Fruit fly (Drosophila melanogaster) whole organism, embryonic: ENCODE results near the gene CG4438.
A peak's percentile ranks its signal among the peaks of the same experiment; 100 is the strongest.

Experiments
- Adf1 ChIP-seq: fragments of 200-800 bp; sonication (Bioruptor generic); IDR thresholded peaks from 2 replicates; pipeline ENCODE4 v1.3.6; 2022; ENCODE audit warnings: missing biosample characterization, missing genetic modification characterization
- Atf3 ChIP-seq: fragments of 200-800 bp; sonication (Bioruptor generic); optimal IDR thresholded peaks from 3 replicates; lab custom pipeline; 2016; ENCODE audit warnings: missing biosample characterization, missing genetic modification characterization
- BtbVII ChIP-seq: fragments of 200-800 bp; sonication (Bioruptor generic); optimal IDR thresholded peaks from 3 replicates; lab custom pipeline; 2017; ENCODE audit warnings: missing biosample characterization, mild to moderate bottlenecking, missing genetic modification characterization
- CG10209 ChIP-seq: fragments of 200-800 bp; sonication (Bioruptor generic); optimal IDR thresholded peaks from 3 replicates; lab custom pipeline; 2017; ENCODE audit warnings: missing biosample characterization, mild to moderate bottlenecking, missing genetic modification characterization, missing genetic modification reagents
- CG10565 ChIP-seq: fragments of 200-800 bp; sonication (Bioruptor generic); optimal IDR thresholded peaks from 3 replicates; lab custom pipeline; 2016; ENCODE audit warnings: missing biosample characterization, mild to moderate bottlenecking, missing genetic modification characterization
- CG11560 ChIP-seq: fragments of 200-800 bp; sonication (Bioruptor generic); IDR thresholded peaks from 3 replicates; pipeline ENCODE4 v1.3.6; 2022; ENCODE audit warnings: missing biosample characterization, missing genetic modification characterization
- CG12071 ChIP-seq: fragments of 200-800 bp; sonication (Bioruptor generic); optimal IDR thresholded peaks from 3 replicates; lab custom pipeline; 2018; ENCODE audit warnings: missing biosample characterization, mild to moderate bottlenecking, missing genetic modification characterization
- CG12659 ChIP-seq: fragments of 200-800 bp; sonication (Bioruptor generic); optimal IDR thresholded peaks from 3 replicates; lab custom pipeline; 2017; ENCODE audit warnings: mild to moderate bottlenecking, missing biosample characterization, missing genetic modification reagents, missing genetic modification characterization
- CG13775 ChIP-seq: fragments of 200-800 bp; sonication (Bioruptor generic); optimal IDR thresholded peaks from 3 replicates; lab custom pipeline; 2017; ENCODE audit warnings: missing biosample characterization, mild to moderate bottlenecking, missing genetic modification characterization
- CG15073 ChIP-seq: fragments of 200-800 bp; sonication (Bioruptor generic); optimal IDR thresholded peaks from 2 replicates; lab custom pipeline; 2016; ENCODE audit warnings: missing biosample characterization, missing genetic modification characterization
- CG17385 ChIP-seq: fragments of 200-800 bp; sonication (Bioruptor generic); optimal IDR thresholded peaks from 3 replicates; lab custom pipeline; 2018; ENCODE audit warnings: missing biosample characterization, mild to moderate bottlenecking, missing genetic modification characterization
- CG1832 ChIP-seq: fragments of 200-800 bp; sonication (Bioruptor generic); optimal IDR thresholded peaks from 2 replicates; lab custom pipeline; 2017; ENCODE audit warnings: missing biosample characterization, mild to moderate bottlenecking, missing genetic modification characterization, inconsistent platforms
- CG18476 ChIP-seq: fragments of 200-800 bp; sonication (Bioruptor generic); optimal IDR thresholded peaks from 2 replicates; lab custom pipeline; 2016; ENCODE audit warnings: missing biosample characterization, mild to moderate bottlenecking, missing genetic modification characterization
- CG30020 ChIP-seq: fragments of 200-800 bp; optimal IDR thresholded peaks from 2 replicates; lab custom pipeline; 2019; ENCODE audit warnings: missing biosample characterization, mild to moderate bottlenecking, missing genetic modification characterization, moderate library complexity
- CG3838 ChIP-seq: fragments of 200-800 bp; sonication (Bioruptor generic); optimal IDR thresholded peaks from 3 replicates; lab custom pipeline; 2016; ENCODE audit warnings: missing biosample characterization, missing genetic modification characterization
- CG6272 ChIP-seq: fragments of 200-800 bp; sonication (Bioruptor generic); IDR thresholded peaks from 2 replicates; pipeline ENCODE4 v1.3.6; 2022; ENCODE audit warnings: missing biosample characterization, missing genetic modification characterization
- CG6854 ChIP-seq: fragments of 200-800 bp; sonication (Bioruptor generic); optimal IDR thresholded peaks from 3 replicates; lab custom pipeline; 2017; ENCODE audit warnings: missing biosample characterization, mild to moderate bottlenecking, missing genetic modification characterization
- CG9215 ChIP-seq: fragments of 200-800 bp; sonication (Bioruptor generic); IDR thresholded peaks from 2 replicates; pipeline ENCODE4 v1.3.6; 2022; ENCODE audit warnings: missing biosample characterization, missing genetic modification characterization
- CG9437 ChIP-seq: fragments of 200-800 bp; sonication (Bioruptor generic); optimal IDR thresholded peaks from 2 replicates; lab custom pipeline; 2018; ENCODE audit warnings: missing biosample characterization, mild to moderate bottlenecking, missing genetic modification characterization
- CG9932 ChIP-seq: fragments of 200-800 bp; sonication (Bioruptor generic); IDR thresholded peaks from 2 replicates; pipeline ENCODE4 v1.3.6; 2022; ENCODE audit warnings: missing biosample characterization, missing genetic modification characterization
- Camta ChIP-seq: fragments of 200-800 bp; sonication (Bioruptor generic); optimal IDR thresholded peaks from 2 replicates; lab custom pipeline; 2016; ENCODE audit warnings: missing biosample characterization, missing genetic modification characterization
- CoRest ChIP-seq: fragments of 200-800 bp; sonication (Bioruptor generic); optimal IDR thresholded peaks from 3 replicates; lab custom pipeline; 2018; ENCODE audit warnings: missing biosample characterization, mild to moderate bottlenecking, missing genetic modification characterization, moderate library complexity
- Dref ChIP-seq: fragments of 200-800 bp; sonication (Bioruptor generic); IDR thresholded peaks from 2 replicates; pipeline ENCODE4 v1.3.6; 2022; ENCODE audit warnings: missing biosample characterization, missing genetic modification characterization
- E2f1 ChIP-seq: fragments of 200-800 bp; sonication (Bioruptor generic); IDR thresholded peaks from 2 replicates; pipeline ENCODE4 v1.3.6; 2022; ENCODE audit warnings: missing biosample characterization, missing genetic modification characterization
- Fer1 ChIP-seq: fragments of 200-800 bp; sonication (Bioruptor generic); optimal IDR thresholded peaks from 2 replicates; lab custom pipeline; 2017; ENCODE audit warnings: missing biosample characterization, mild to moderate bottlenecking, missing genetic modification characterization
- Gsc ChIP-seq: fragments of 200-800 bp; sonication (Bioruptor generic); IDR thresholded peaks from 2 replicates; pipeline ENCODE4 v1.3.6; 2022; ENCODE audit warnings: missing biosample characterization, missing genetic modification characterization
- Hsf ChIP-seq: fragments of 200-800 bp; sonication (Bioruptor generic); optimal IDR thresholded peaks from 3 replicates; lab custom pipeline; 2016; ENCODE audit warnings: missing biosample characterization, missing genetic modification characterization
- Kr ChIP-seq: fragments of 200-800 bp; sonication (Bioruptor generic); optimal IDR thresholded peaks from 2 replicates; lab custom pipeline; 2017; ENCODE audit warnings: missing biosample characterization, mild to moderate bottlenecking, missing genetic modification characterization
- NFAT ChIP-seq: fragments of 200-800 bp; sonication (Bioruptor generic); IDR thresholded peaks from 2 replicates; pipeline ENCODE4 v1.3.6; 2022; ENCODE audit warnings: missing biosample characterization, missing genetic modification characterization
- NK7.1 ChIP-seq: fragments of 200-800 bp; sonication (Bioruptor generic); optimal IDR thresholded peaks from 3 replicates; lab custom pipeline; 2016; ENCODE audit warnings: missing biosample characterization, missing genetic modification characterization
- Nf-YB ChIP-seq: fragments of 200-800 bp; sonication (Bioruptor generic); optimal IDR thresholded peaks from 3 replicates; lab custom pipeline; 2019; ENCODE audit warnings: missing biosample characterization, mild to moderate bottlenecking, missing genetic modification characterization, moderate library complexity
- NfI ChIP-seq: fragments of 200-800 bp; sonication (Bioruptor generic); optimal IDR thresholded peaks from 3 replicates; lab custom pipeline; 2018; ENCODE audit warnings: missing biosample characterization, mild to moderate bottlenecking, missing genetic modification characterization, moderate library complexity
- Oli ChIP-seq: fragments of 200-800 bp; sonication (Bioruptor generic); optimal IDR thresholded peaks from 2 replicates; lab custom pipeline; 2018; ENCODE audit warnings: missing biosample characterization, mild to moderate bottlenecking, missing genetic modification characterization, moderate library complexity
- PHDP ChIP-seq: fragments of 200-800 bp; sonication (Bioruptor generic); optimal IDR thresholded peaks from 3 replicates; lab custom pipeline; 2018; ENCODE audit warnings: missing biosample characterization, mild to moderate bottlenecking, missing genetic modification characterization, moderate library complexity
- Spps ChIP-seq: fragments of 200-800 bp; sonication (Bioruptor generic); optimal IDR thresholded peaks from 2 replicates; lab custom pipeline; 2018; ENCODE audit warnings: missing biosample characterization, mild to moderate bottlenecking, missing genetic modification characterization
- Sry-β ChIP-seq: fragments of 200-800 bp; sonication (Bioruptor generic); optimal IDR thresholded peaks from 2 replicates; lab custom pipeline; 2018; ENCODE audit warnings: missing biosample characterization, mild to moderate bottlenecking, missing genetic modification characterization, moderate library complexity
- TFAM ChIP-seq: fragments of 200-800 bp; sonication (Bioruptor generic); optimal IDR thresholded peaks from 2 replicates; lab custom pipeline; 2017; ENCODE audit warnings: missing biosample characterization, missing genetic modification characterization, inconsistent platforms
- Xbp1 ChIP-seq: fragments of 200-800 bp; sonication (Bioruptor generic); optimal IDR thresholded peaks from 3 replicates; lab custom pipeline; 2016; ENCODE audit warnings: missing biosample characterization, mild to moderate bottlenecking, missing genetic modification characterization
- ara ChIP-seq: fragments of 200-800 bp; sonication (Bioruptor generic); IDR thresholded peaks from 2 replicates; pipeline ENCODE4 v1.3.6; 2022; ENCODE audit warnings: missing biosample characterization, missing genetic modification characterization
- chif ChIP-seq, 2 experiments: fragments of 200-800 bp; sonication (Bioruptor generic); optimal IDR thresholded peaks; 3 replicates each; lab custom pipeline; 2016; ENCODE audit warnings: missing biosample characterization in 2 of 2, missing genetic modification characterization in 2 of 2
- cwo ChIP-seq: fragments of 200-800 bp; sonication (Bioruptor generic); optimal IDR thresholded peaks from 3 replicates; lab custom pipeline; 2017; ENCODE audit warnings: missing biosample characterization, missing genetic modification characterization, mild to moderate bottlenecking, moderate library complexity, missing genetic modification reagents
- ftz-f1 ChIP-seq: fragments of 200-800 bp; sonication (Bioruptor generic); optimal IDR thresholded peaks from 2 replicates; lab custom pipeline; 2016; ENCODE audit warnings: missing biosample characterization, missing genetic modification characterization
- hkb ChIP-seq, 2 experiments: fragments of 200-800 bp in 1 of 2; fragments of >200 bp in 1 of 2; sonication (Bioruptor generic) in 1 of 2; IDR thresholded peaks in 1 of 2; optimal IDR thresholded peaks in 1 of 2; 2 replicates each; pipeline versions ENCODE4 v1.3.6 to Lab custom; 2017 to 2022; ENCODE audit warnings: missing biosample characterization in 1 of 2, missing genetic modification characterization in 1 of 2
- maf-S ChIP-seq: fragments of 200-800 bp; sonication (Bioruptor generic); optimal IDR thresholded peaks from 2 replicates; lab custom pipeline; 2016; ENCODE audit warnings: missing biosample characterization, missing genetic modification characterization
- prd ChIP-seq, 3 experiments: fragments of >200 bp in 2 of 3; fragments of 200-800 bp in 1 of 3; sonication (Bioruptor generic) in 1 of 3; optimal IDR thresholded peaks in 2 of 3; IDR thresholded peaks in 1 of 3; 2 replicates in 2 of 3; 3 replicates in 1 of 3; pipeline versions ENCODE4 v1.3.6 to Lab custom; 2017 to 2022; ENCODE audit warnings: missing biosample characterization in 1 of 3, missing genetic modification characterization in 1 of 3
- rib ChIP-seq: fragments of 200-800 bp; sonication (Bioruptor generic); IDR thresholded peaks from 2 replicates; pipeline ENCODE4 v1.3.6; 2022; ENCODE audit warnings: missing biosample characterization, missing genetic modification characterization
- row ChIP-seq: fragments of 200-800 bp; sonication (Bioruptor generic); IDR thresholded peaks from 3 replicates; pipeline ENCODE4 v1.3.6; 2022; ENCODE audit warnings: missing biosample characterization, missing genetic modification characterization
- so ChIP-seq: fragments of 200-800 bp; sonication (Bioruptor generic); IDR thresholded peaks from 3 replicates; pipeline ENCODE4 v1.3.6; 2022; ENCODE audit warnings: missing biosample characterization, missing genetic modification characterization
- sug ChIP-seq: fragments of 200-800 bp; optimal IDR thresholded peaks from 2 replicates; lab custom pipeline; 2019; ENCODE audit warnings: missing biosample characterization, mild to moderate bottlenecking, missing genetic modification characterization, moderate library complexity
- zen2 ChIP-seq: fragments of 200-800 bp; sonication (Bioruptor generic); IDR thresholded peaks from 3 replicates; pipeline ENCODE4 v1.3.6; 2022; ENCODE audit warnings: missing biosample characterization, missing genetic modification characterization; ENCODE audit not compliant: partially characterized antibody

The CG4438 gene

dm6 chr2L:9388013-9388605 is 9.7 kb downstream of the CG4438 start (continued):
- TF ChIP-seq CG3838 (GFP tag; lab: Kevin White, UChicago) (no peak), CG18476 (GFP tag; lab: Kevin White, UChicago) (peak; percentile 20), ara (GFP tag; lab: Robert Waterston, UW) (0 out of 2 replicates have a peak, but pooled peaks have one; percentile 16), Hsf (GFP tag; lab: Kevin White, UChicago) (peak; percentile 59), Xbp1 (GFP tag; lab: Kevin White, UChicago) (peak; percentile 72), cwo (GFP tag; lab: Kevin White, UChicago) (peak; percentile 69), ftz-f1 (GFP tag; lab: Kevin White, UChicago) (peak; percentile 51), CG15073 (GFP tag; lab: Kevin White, UChicago) (no peak), chif (GFP tag; optimal IDR thresholded peaks at IDR 0.05; lab: Kevin White, UChicago) (peak; percentile 59 to 76), CG12071 (GFP tag; lab: Kevin White, UChicago) (peak; percentile 75), Kr (GFP tag; lab: Kevin White, UChicago) (no peak), CoRest (tag; lab: Kevin White, UChicago) (peak; percentile 62), sug (tag; lab: Kevin White, UChicago) (peak; percentile 39), Camta (GFP tag; lab: Kevin White, UChicago) (peak; percentile 48), Atf3 (GFP tag; lab: Kevin White, UChicago) (peak; percentile 55), BtbVII (peak; percentile 55), hkb (optimal IDR thresholded peaks at IDR 0.05; lab: Kevin White, UChicago) (no peak), hkb (GFP tag; IDR thresholded peaks at IDR 0.05; lab: Robert Waterston, UW) (peak; percentile 69), CG17385 (GFP tag; lab: Kevin White, UChicago) (peak; percentile 25), CG30020 (no peak), CG10209 (GFP tag; lab: Kevin White, UChicago) (peak; percentile 68), CG6854 (GFP tag; lab: Kevin White, UChicago) (no peak), prd (optimal IDR thresholded peaks at IDR 0.05; lab: Kevin White, UChicago) (no peak), prd (GFP tag; IDR thresholded peaks at IDR 0.05; lab: Robert Waterston, UW) (peak; percentile 66), Dref (peak; percentile 35; the same call in 1 of the 2 replicates), Gsc (GFP tag; lab: Robert Waterston, UW) (no peak), CG6272 (GFP tag; lab: Robert Waterston, UW) (peak; percentile 56), Nf-YB (GFP tag; lab: Kevin White, UChicago) (no peak), CG10565 (GFP tag; lab: Kevin White, UChicago) (no peak), zen2 (GFP tag; lab: Robert Waterston, UW) (no peak), CG9437 (peak; percentile 5), CG13775 (GFP tag; lab: Kevin White, UChicago) (peak; percentile 51), TFAM (no peak), NK7.1 (peak; percentile 77), CG1832 (no peak), so (GFP tag; lab: Robert Waterston, UW) (peak; percentile 76; the same call in 2 of the 3 replicates), CG11560 (tag; lab: Robert Waterston, UW) (0 out of 3 replicates have a peak, but pooled peaks have one; percentile 20)

- TF ChIP-seq CG9932 (GFP tag; lab: Robert Waterston, UW) (peak; percentile 75), PHDP (tag; lab: Kevin White, UChicago) (peak; percentile 62), Sry-β (GFP tag; lab: Kevin White, UChicago) (peak; percentile 80), row (GFP tag; lab: Robert Waterston, UW) (peak; percentile 76), CG12659 (peak; percentile 28), maf-S (GFP tag; lab: Kevin White, UChicago) (no peak), Spps (tag; lab: Kevin White, UChicago) (no peak), NFAT (GFP tag; lab: Robert Waterston, UW) (peak; percentile 76), E2f1 (GFP tag; lab: Robert Waterston, UW) (no peak), CG9215 (GFP tag; lab: Robert Waterston, UW) (peak; percentile 29; the same call in 1 of the 2 replicates), Adf1 (GFP tag; lab: Robert Waterston, UW) (no peak), NfI (GFP tag; lab: Kevin White, UChicago) (peak; percentile 18), Fer1 (GFP tag; lab: Kevin White, UChicago) (peak; percentile 39), rib (GFP tag; lab: Robert Waterston, UW) (peak; percentile 32; the same call in 1 of the 2 replicates), Oli (tag; lab: Kevin White, UChicago) (peak; percentile 7)
Observed at dm6 chr2L:9387240-9387672, 10.5 kb downstream of the CG4438 start, which contains the start of gene Aldh. Gene Aldh, plus strand, starts transcription at chr2L:9387389.
